Worm (Caenorhabditis elegans) whole organism, early embryonic: ENCODE measurements around the gene dcaf-1.

Experiments
- B0310.2 ChIP-seq: sonication (generic microtip); optimal IDR thresholded peaks from 2 replicates; lab custom pipeline; 2016; ENCODE audit warnings: mild to moderate bottlenecking, missing genetic modification characterization, missing compliant biosample characterization
- F13C5.2 ChIP-seq: sonication (generic microtip); optimal IDR thresholded peaks from 2 replicates; lab custom pipeline; 2017; ENCODE audit warnings: mild to moderate bottlenecking, missing genetic modification characterization, inconsistent platforms, missing compliant biosample characterization
- aly-1 ChIP-seq: sonication (generic microtip); optimal IDR thresholded peaks from 2 replicates; lab custom pipeline; 2016; ENCODE audit warnings: missing genetic modification characterization, missing compliant biosample characterization
- ama-1 ChIP-seq: fragments of 150-350 bp; optimal IDR thresholded peaks from 2 replicates; lab custom pipeline; 2014
- ceh-13 ChIP-seq: fragments of 200-800 bp; sonication (Bioruptor generic); optimal IDR thresholded peaks from 2 replicates; lab custom pipeline; 2018; ENCODE audit warnings: mild to moderate bottlenecking, missing genetic modification characterization, missing compliant biosample characterization
- ceh-36 ChIP-seq: sonication (generic microtip); optimal IDR thresholded peaks from 2 replicates; lab custom pipeline; 2016; ENCODE audit warnings: missing genetic modification characterization, inconsistent platforms, missing compliant biosample characterization
- ets-7 ChIP-seq: sonication (generic microtip); optimal IDR thresholded peaks from 2 replicates; lab custom pipeline; 2016; ENCODE audit warnings: missing genotype, missing genetic modification characterization, missing compliant biosample characterization
- flt-1 ChIP-seq: fragments of 200-800 bp; sonication (Bioruptor generic); IDR thresholded peaks from 2 replicates; pipeline ENCODE4 v1.3.6; 2022; ENCODE audit warnings: missing genetic modification characterization, missing compliant biosample characterization
- hmbx-1 ChIP-seq: sonication (generic microtip); optimal IDR thresholded peaks from 2 replicates; lab custom pipeline; 2016; ENCODE audit warnings: mild to moderate bottlenecking, missing genetic modification characterization, missing compliant biosample characterization
- hmg-4 ChIP-seq: fragments of 200-800 bp; sonication (Bioruptor generic); optimal IDR thresholded peaks from 2 replicates; lab custom pipeline; 2018; ENCODE audit warnings: mild to moderate bottlenecking, missing genetic modification characterization, missing compliant biosample characterization
- hnd-1 ChIP-seq: sonication (generic microtip); optimal IDR thresholded peaks from 2 replicates; lab custom pipeline; 2016; ENCODE audit warnings: missing genetic modification characterization, missing compliant biosample characterization
- pes-1 ChIP-seq: fragments of 200-800 bp; sonication (Bioruptor generic); IDR thresholded peaks from 2 replicates; pipeline ENCODE4 v1.3.6; 2022; ENCODE audit warnings: missing genetic modification reagents, missing genetic modification characterization, missing compliant biosample characterization
- scrt-1 ChIP-seq: fragments of 200-800 bp; sonication (Bioruptor generic); IDR thresholded peaks from 2 replicates; pipeline ENCODE4 v1.3.6; 2022; ENCODE audit warnings: missing genetic modification characterization, missing compliant biosample characterization
- sea-1 ChIP-seq: fragments of 200-800 bp; sonication (Bioruptor generic); conservative IDR thresholded peaks from 2 replicates; pipeline ENCODE4 v1.3.6; 2022; ENCODE audit warnings: missing genetic modification characterization, missing compliant biosample characterization
- tbx-11 ChIP-seq: fragments of 200-800 bp; sonication (Bioruptor generic); IDR thresholded peaks from 2 replicates; pipeline ENCODE4 v1.3.6; 2022; ENCODE audit warnings: missing genetic modification characterization, missing compliant biosample characterization
- tbx-37 ChIP-seq: fragments of 200-800 bp; sonication (Bioruptor generic); conservative IDR thresholded peaks from 2 replicates; pipeline ENCODE4 v1.3.6; 2022; ENCODE audit warnings: missing genetic modification reagents, missing genetic modification characterization, missing compliant biosample characterization
- tra-4 ChIP-seq: sonication (generic microtip); optimal IDR thresholded peaks from 2 replicates; lab custom pipeline; 2017; ENCODE audit warnings: missing genetic modification characterization, missing compliant biosample characterization

The dcaf-1 gene

DNA sequence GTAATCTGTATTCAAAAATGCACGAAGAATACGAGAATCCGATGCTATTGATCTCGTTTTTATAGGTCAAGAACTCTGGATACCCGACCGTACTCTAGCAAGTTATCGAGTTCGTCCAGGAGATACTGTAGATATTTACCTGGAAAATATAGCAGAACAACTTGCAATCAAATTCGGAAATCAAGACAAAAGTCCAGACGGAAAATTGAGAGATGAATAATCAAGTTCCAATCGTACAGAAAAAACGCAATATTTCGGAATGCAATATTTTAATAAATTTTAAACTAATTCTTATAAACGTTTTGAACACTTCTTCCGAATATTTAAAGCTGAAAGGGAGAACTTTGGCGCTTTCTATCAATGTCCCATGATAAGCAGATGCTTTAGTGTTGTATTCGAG lies 32.5 kb upstream of the dcaf-1 start:
- TF ChIP-seq tbx-11 (GFP tag; lab: Robert Waterston, UW) (no peak), tra-4 (tag; lab: Kevin White, UChicago) (no peak), scrt-1 (GFP tag; lab: Robert Waterston, UW) (no peak), hnd-1 (no peak), ets-7 (tag; lab: Kevin White, UChicago) (no peak), pes-1 (no peak), ceh-36 (no peak), ama-1 (lab: Kevin White, UChicago) (no peak), hmg-4 (GFP tag; lab: Kevin White, UChicago) (no peak), sea-1 (no peak)

DNA sequence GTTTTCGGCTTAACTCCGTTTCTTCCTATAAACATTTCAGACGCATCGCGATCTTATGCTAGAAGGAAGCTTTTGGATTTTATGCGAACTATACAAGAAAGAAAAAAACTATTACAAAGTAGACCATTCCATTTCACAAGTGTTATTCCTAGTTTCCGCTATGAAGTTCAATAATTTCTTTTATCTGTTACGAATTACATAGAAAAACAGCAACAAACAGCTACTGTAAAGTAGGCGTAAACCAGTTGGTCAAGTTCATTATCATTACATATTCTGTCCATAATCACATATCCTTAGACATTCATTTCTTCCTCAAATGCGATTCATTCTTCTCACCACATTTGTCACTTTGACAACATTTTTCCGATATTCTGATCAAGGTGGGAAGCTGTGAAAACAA lies 31.7 kb upstream of the dcaf-1 start, which contains the start of gene C28D4.10:
Gene C28D4.10, plus strand, starts transcription at position 301 of the 400 bp plus-strand sequence.
- TF ChIP-seq hmg-4 (GFP tag; lab: Kevin White, UChicago) (no peak), tbx-37 (GFP tag; lab: Robert Waterston, UW) (no peak), sea-1 (no peak), flt-1 (GFP tag; lab: Robert Waterston, UW) (no peak), aly-1 (tag; lab: Kevin White, UChicago) (no peak), tbx-11 (GFP tag; lab: Robert Waterston, UW) (no peak), tra-4 (tag; lab: Kevin White, UChicago) (no peak), ets-7 (tag; lab: Kevin White, UChicago) (no peak), B0310.2 (tag; lab: Kevin White, UChicago) (no peak), ceh-36 (no peak), hmbx-1 (tag; lab: Kevin White, UChicago) (no peak), scrt-1 (GFP tag; lab: Robert Waterston, UW) (no peak), pes-1 (no peak), ama-1 (lab: Kevin White, UChicago) (no peak), F13C5.2 (tag; lab: Kevin White, UChicago) (no peak), hnd-1 (no peak)

DNA sequence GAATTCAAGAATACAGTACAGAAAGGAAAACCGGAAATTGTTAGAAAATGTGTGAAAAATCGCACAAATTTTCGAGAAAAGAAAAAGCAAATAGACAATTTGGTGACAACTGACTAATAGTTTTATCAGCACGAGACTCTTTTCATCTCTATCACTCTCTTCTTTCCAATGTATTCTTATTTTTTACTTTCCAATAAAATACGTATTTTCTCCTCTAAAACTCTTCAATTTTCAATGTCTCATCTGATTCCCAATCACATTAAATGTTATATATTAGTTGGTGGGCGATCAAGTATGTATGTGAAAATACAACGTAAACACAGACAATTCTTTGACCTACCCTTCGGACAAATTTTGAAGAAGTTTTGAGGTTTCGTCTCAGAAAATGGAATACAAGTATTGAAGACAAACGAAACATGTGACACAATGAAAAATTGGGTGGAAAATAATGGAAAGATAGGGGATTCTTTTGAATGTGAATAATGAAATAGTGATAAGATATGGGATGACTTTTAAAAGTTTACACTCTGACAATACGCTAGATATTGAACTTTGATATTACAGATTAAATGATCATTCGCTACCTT lies 30.8 kb upstream of the dcaf-1 start, which contains the start of gene cka-1:
Gene cka-1, minus strand, starts transcription at position 418 of the 587 bp plus-strand sequence.
- no peak for TF ChIP-seq ama-1 (lab: Kevin White, UChicago)

DNA sequence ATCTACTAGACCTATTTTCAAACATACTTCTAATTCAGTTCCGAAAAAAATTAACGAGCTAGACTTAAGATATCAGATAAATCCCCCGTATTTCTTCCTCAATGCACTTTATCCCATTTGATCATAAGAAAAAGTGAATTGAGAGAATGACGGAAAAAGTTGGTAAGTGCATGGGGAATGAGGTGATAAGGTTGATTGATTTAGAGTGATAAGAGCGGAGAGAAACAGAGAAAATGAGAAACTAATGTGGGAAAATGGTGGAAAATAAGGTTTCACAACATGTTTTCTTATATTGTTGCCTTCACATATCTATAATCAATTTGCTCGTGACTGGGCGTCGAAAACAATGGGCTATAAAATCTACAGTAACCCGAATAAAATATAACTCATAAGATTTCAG lies 29.2 kb upstream of the dcaf-1 start:
- TF ChIP-seq ceh-36 (no peak), tbx-37 (GFP tag; lab: Robert Waterston, UW) (no peak), flt-1 (GFP tag; lab: Robert Waterston, UW) (no peak), F13C5.2 (tag; lab: Kevin White, UChicago) (no peak), B0310.2 (tag; lab: Kevin White, UChicago) (no peak), ets-7 (tag; lab: Kevin White, UChicago) (no peak), ceh-13 (no peak), hmbx-1 (tag; lab: Kevin White, UChicago) (no peak), tra-4 (tag; lab: Kevin White, UChicago) (no peak), tbx-11 (GFP tag; lab: Robert Waterston, UW) (no peak), ama-1 (lab: Kevin White, UChicago) (no peak), hnd-1 (no peak), hmg-4 (GFP tag; lab: Kevin White, UChicago) (no peak), scrt-1 (GFP tag; lab: Robert Waterston, UW) (no peak), pes-1 (no peak), sea-1 (no peak), aly-1 (tag; lab: Kevin White, UChicago) (no peak)

DNA sequence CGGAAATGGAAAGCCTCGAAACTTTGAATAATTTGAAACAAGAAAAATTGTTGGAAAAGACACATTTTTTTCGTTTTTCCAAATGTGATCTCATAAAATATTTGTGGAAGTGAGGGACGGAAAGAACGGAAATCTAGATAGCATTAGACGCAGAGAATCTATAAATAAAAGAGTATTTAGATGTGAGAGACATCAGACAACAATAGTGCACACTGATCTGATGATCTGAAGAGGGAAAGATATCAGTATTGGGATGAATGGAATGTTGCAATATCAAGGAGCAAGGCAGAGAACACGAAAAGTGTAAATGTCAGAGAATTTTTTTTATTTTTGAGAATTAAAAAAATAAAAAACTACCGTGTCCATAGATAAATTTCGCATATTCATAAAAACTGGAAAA lies 28.3 kb upstream of the dcaf-1 start:
- TF ChIP-seq aly-1 (tag; lab: Kevin White, UChicago) = no peak
- TF ChIP-seq tra-4 (tag; lab: Kevin White, UChicago) = no peak

DNA sequence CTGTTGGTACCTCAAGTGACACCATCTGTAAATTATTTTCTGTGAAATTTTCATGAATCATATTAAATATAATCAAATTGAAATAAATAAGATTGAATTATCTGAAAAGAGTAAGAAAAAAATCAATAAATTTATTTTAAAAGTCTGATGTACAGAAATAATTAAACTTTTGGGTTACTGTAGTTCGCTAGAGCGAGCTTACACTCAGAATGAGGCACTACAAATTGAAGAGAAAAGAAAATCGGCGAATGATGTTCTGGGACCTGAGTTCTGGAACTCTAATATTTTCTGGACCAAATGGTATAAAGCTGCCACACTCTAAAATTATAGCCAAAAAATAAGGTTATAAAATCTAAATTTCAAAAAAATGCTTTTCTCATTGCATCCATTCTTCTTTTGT lies 27.4 kb upstream of the dcaf-1 start:
- TF ChIP-seq tbx-37 (GFP tag; lab: Robert Waterston, UW) = no peak
- no peak for TF ChIP-seq ceh-36
- no peak for TF ChIP-seq ceh-13
- TF ChIP-seq F13C5.2 (tag; lab: Kevin White, UChicago) = no peak
- no peak for TF ChIP-seq ama-1 (lab: Kevin White, UChicago)
- no peak for TF ChIP-seq B0310.2 (tag; lab: Kevin White, UChicago)
- TF ChIP-seq ets-7 (tag; lab: Kevin White, UChicago) = no peak
- TF ChIP-seq aly-1 (tag; lab: Kevin White, UChicago) = no peak

DNA sequence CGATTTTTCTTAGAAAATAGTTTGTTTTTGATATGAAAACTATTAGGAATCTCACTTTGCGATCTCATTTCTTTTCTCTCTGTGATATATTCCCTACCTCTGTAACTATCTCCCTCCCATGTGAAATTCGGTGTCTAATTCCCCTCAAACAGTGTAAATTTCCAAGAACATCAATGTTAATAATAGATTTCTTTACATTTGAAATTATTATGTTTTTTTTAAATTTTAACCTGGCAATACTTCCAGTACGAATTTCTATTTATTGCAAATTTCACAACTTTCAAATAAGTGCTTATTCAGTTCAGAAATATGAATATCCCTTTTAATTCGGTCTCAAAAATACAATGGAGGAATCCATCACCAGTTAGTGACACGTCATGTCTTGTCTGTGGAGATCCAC lies 21.9 kb upstream of the dcaf-1 start, which contains the start of gene nhr-100:
Gene nhr-100, plus strand, starts transcription at position 301 of the 400 bp plus-strand sequence.
- no peak for TF ChIP-seq pes-1
- no peak for TF ChIP-seq F13C5.2 (tag; lab: Kevin White, UChicago)
- no peak for TF ChIP-seq tra-4 (tag; lab: Kevin White, UChicago)

DNA sequence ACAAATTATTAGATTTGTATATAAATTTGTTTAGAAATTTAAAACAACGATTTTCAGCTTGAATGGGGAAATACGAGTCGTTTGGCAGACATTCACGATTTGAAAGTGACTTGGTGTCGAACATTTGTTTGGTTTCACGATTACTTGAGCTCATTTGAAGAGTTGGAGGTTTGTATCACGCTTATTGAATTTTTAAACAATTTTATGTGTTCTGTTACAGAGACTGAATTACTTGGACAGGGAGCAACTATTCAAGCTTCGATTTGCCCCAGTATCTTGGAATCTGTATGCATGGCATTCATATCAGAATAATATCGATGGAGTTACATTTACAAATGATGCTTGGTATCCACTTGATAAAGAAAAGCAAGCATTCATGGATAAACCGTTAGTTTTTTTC lies 20.7 kb upstream of the dcaf-1 start:
- no peak for TF ChIP-seq tbx-11 (GFP tag; lab: Robert Waterston, UW)
- no peak for TF ChIP-seq pes-1
- TF ChIP-seq sea-1 = no peak
- no peak for TF ChIP-seq tra-4 (tag; lab: Kevin White, UChicago)
- no peak for TF ChIP-seq flt-1 (GFP tag; lab: Robert Waterston, UW)
- TF ChIP-seq hmg-4 (GFP tag; lab: Kevin White, UChicago) = no peak
- no peak for TF ChIP-seq tbx-37 (GFP tag; lab: Robert Waterston, UW)
- TF ChIP-seq hmbx-1 (tag; lab: Kevin White, UChicago) = no peak
- TF ChIP-seq ceh-13 = no peak
